Fruit fly (Drosophila melanogaster) ovary, adult (tissue): ENCODE data around the gene NT1.

Experiments
- CG17801 ChIP-seq: fragments of 200-800 bp; optimal IDR thresholded peaks from 2 replicates; lab custom pipeline; 2019; ENCODE audit warnings: missing biosample characterization, mild to moderate bottlenecking, missing genetic modification characterization, moderate library complexity; ENCODE audit not compliant: partially characterized antibody

Gene NT1

DNA sequence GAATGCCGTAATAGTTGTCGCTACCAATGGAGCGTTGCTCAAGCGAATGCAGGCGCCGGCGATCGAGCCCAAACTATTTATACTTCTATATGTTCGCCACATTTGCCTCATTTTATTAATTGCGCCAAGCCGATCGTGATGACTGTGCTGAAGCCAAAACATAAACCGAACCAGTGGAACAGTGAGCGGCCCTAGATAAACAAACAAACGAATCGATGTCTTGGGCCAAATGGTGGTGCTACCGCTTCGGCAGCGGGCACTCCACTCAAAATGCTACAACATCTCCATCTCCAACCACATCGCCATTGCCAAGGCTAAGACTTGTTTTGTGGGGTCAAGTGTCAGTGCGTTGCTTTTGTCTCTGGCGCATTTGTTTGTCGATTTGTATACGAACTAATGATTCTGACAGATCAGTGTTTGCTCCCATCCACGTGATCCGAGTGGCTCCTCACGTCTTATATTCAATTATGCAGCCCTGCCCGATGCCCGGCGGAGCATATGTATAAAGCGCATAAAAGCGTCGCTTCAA lies 44.4 kb downstream of the NT1 start, which contains the start of gene CG15024:
TSS of gene CG15024 (minus strand) at position 51 of the 529 bp plus-strand sequence.
- TF ChIP-seq CG17801 (GFP tag; lab: Kevin White, UChicago): no peak

DNA sequence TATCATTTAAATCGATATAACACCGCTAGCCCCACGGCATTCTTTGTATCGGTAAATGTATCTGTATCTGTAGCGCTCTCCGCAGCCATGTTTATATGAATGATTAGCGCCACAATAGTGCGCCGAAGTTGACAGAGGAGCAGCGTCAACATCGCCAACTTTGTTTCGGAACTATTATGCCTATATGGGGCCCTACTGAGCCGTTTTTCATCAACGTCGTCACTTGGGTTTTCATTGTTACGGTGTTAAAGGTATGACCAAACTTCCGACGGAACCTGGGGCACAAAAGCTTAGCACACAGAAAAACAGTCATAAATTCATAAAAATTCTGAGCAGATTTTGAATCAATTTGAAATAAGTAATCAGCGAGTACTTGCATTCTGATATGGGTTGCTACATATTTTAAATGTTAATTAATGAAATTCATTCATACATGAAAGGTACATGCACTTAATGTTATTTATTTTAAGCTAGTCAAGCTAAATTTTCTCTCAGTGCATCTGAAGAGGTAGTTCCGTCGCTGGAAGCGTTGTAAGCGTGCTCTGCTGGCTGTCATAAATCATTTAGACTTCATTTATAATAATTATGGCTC lies 46.7 kb downstream of the NT1 start, which contains the start of gene CG15023:
TSS of gene CG15023 (minus strand) at position 51 of the 592 bp plus-strand sequence.
- TF ChIP-seq CG17801 (GFP tag; lab: Kevin White, UChicago): no peak

dm6 chr3L:4460307-4461088 lies 47.7 kb downstream of the NT1 start, which contains the start of gene CG15022:
TSS of gene CG15022 (minus strand) at chr3L:4460317.
- no peak for TF ChIP-seq CG17801 (GFP tag; lab: Kevin White, UChicago)

DNA sequence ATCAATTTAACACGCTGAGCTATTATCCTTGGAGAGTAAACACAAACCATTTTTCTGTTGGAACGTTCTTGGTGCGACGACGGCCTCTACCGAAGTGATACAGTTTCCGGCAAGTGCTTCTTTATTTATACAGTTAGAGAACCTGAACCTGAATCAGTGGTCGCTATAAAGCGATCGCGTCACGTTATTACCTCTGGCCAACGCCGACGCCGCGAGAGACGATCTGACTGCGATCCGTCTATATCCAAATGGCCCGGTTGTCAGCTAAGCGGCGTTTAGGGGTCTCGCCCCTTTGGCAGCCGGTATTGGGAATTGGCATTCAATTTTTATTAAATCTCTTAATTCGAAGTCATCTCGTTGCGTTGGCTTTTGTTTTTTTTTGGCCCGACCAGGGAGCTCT lies 50.2 kb downstream of the NT1 start, which contains the start of gene CG11345:
TSS of gene CG11345 (minus strand) at position 101 of the 400 bp plus-strand sequence.
- no peak for TF ChIP-seq CG17801 (GFP tag; lab: Kevin White, UChicago)
